Fruit fly (Drosophila melanogaster) whole organism, wandering third instar larva: ENCODE results near the gene CG18596.

ENCODE experiments used
- Abd-B ChIP-seq: fragments of >200 bp; optimal IDR thresholded peaks from 2 replicates; lab custom pipeline; 2017; ENCODE audit warnings: missing biosample characterization, missing genetic modification characterization
- CG9705 ChIP-seq: fragments of 200-800 bp; sonication (Bioruptor generic); optimal IDR thresholded peaks from 2 replicates; lab custom pipeline; 2018; ENCODE audit warnings: missing biosample characterization, mild to moderate bottlenecking, missing genetic modification characterization
- CrebA ChIP-seq: fragments of 200-800 bp; sonication (Bioruptor generic); optimal IDR thresholded peaks from 2 replicates; lab custom pipeline; 2016; ENCODE audit warnings: missing biosample characterization, mild to moderate bottlenecking, missing genetic modification characterization, borderline replicate concordance
- Myc ChIP-seq: fragments of >200 bp; optimal IDR thresholded peaks from 2 replicates; lab custom pipeline; 2017
- OdsH ChIP-seq: fragments of 200-800 bp; sonication (Bioruptor generic); optimal IDR thresholded peaks from 2 replicates; lab custom pipeline; 2016; ENCODE audit warnings: missing biosample characterization, mild to moderate bottlenecking, missing genetic modification characterization
- foxo ChIP-seq, 2 experiments: fragments of 200-800 bp; sonication (Bioruptor generic); optimal IDR thresholded peaks; 2 replicates in 1 of 2; 3 replicates in 1 of 2; lab custom pipeline; 2016 to 2017; ENCODE audit warnings: missing biosample characterization in 2 of 2, missing genetic modification characterization in 2 of 2
- h ChIP-seq: fragments of 200-800 bp; sonication (Bioruptor generic); optimal IDR thresholded peaks from 3 replicates; lab custom pipeline; 2016; ENCODE audit warnings: missing biosample characterization, mild to moderate bottlenecking, missing genetic modification characterization

dm6 chr3R:22389614-22390013 lies 13.9 kb downstream of the CG18596 start, which contains the start of the genes CAH8 and CG7059:
- TF ChIP-seq OdsH (no peak), Myc (lab: Kevin White, UChicago) (no peak), foxo (GFP tag; optimal IDR thresholded peaks at IDR 0.05; lab: Kevin White, UChicago) (no peak), Abd-B (GFP tag; lab: Kevin White, UChicago) (no peak), CrebA (GFP tag; lab: Kevin White, UChicago) (no peak), h (GFP tag; lab: Kevin White, UChicago) (no peak), CG9705 (GFP tag; lab: Kevin White, UChicago) (no peak)
